Worm (Caenorhabditis elegans) whole organism, late embryonic: ENCODE data around the gene far-6.

Experiments
- ama-1 ChIP-seq: fragments of 150-350 bp; optimal IDR thresholded peaks from 2 replicates; lab custom pipeline; 2014
- ceh-14 ChIP-seq: sonication (generic microtip); optimal IDR thresholded peaks from 2 replicates; lab custom pipeline; 2016; ENCODE audit warnings: missing genotype, missing genetic modification characterization, missing compliant biosample characterization
- ets-4 ChIP-seq: sonication (generic microtip); optimal IDR thresholded peaks from 2 replicates; lab custom pipeline; 2016; ENCODE audit warnings: missing genetic modification characterization, missing compliant biosample characterization
- hlh-30 ChIP-seq: sonication (generic microtip); optimal IDR thresholded peaks from 2 replicates; lab custom pipeline; 2017; ENCODE audit warnings: antibody characterized with exemption, missing genetic modification characterization, missing compliant biosample characterization; ENCODE audit not compliant: insufficient read depth
- tbx-7 ChIP-seq: sonication (generic microtip); optimal IDR thresholded peaks from 2 replicates; lab custom pipeline; 2016; ENCODE audit warnings: missing genotype, missing genetic modification characterization, missing compliant biosample characterization

- no peak for TF ChIP-seq tbx-7 (tag; lab: Kevin White, UChicago)
- no peak for TF ChIP-seq ama-1 (lab: Kevin White, UChicago)
- no peak for TF ChIP-seq ets-4
- no peak for TF ChIP-seq ceh-14 (tag; lab: Kevin White, UChicago)
- no peak for TF ChIP-seq hlh-30
These were observed 9.4 kb upstream of the far-6 start for ce11 chrIV:13318773-13319172.
